Fruit fly (Drosophila melanogaster): ENCODE data around the gene CG13059.

- TF ChIP-seq ttk (optimal IDR thresholded peaks at IDR 0.05) (no peak), h (optimal IDR thresholded peaks at IDR 0.05) (no peak), Myc (optimal IDR thresholded peaks at IDR 0.05) (no peak), psq (optimal IDR thresholded peaks at IDR 0.05) (no peak)
These were observed 43.8 kb downstream of the CG13059 start, which contains the start of gene Cpr72Ec for dm6 chr3L:16367240-16367639.

Measured in Kc167 (cell line).